Worm (Caenorhabditis elegans): ENCODE results near the gene rpap-2.

DNA sequence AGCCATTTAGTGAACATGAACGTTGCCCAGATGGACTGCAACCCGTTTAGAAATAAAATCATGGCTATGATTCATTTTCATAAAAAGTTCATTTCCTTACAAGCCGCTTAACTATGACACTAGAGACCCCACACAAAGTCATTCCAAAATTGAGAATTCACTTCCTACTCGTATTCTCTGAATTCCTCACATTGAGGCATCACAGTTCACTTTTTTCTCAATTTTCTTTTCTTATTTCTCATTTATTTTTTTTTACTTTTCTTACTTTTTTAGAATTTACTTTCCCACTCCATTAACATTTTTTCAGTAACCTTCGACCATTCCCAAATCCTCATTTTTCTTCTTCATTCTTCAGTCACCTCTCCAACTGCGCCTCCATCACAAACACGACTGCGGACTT, 23.4 kb upstream of the rpap-2 start, which contains the start of gene dhrr-1:
- TF ChIP-seq ama-1 (optimal IDR thresholded peaks at IDR 0.05) (no peak), ceh-36 (tag; optimal IDR thresholded peaks at IDR 0.05) (no peak), sea-1 (GFP tag; conservative IDR thresholded peaks at IDR 0.05) (no peak), flt-1 (GFP tag; IDR thresholded peaks at IDR 0.05) (no peak), hnd-1 (tag; optimal IDR thresholded peaks at IDR 0.05) (no peak), hmbx-1 (tag; optimal IDR thresholded peaks at IDR 0.05) (no peak), B0310.2 (tag; optimal IDR thresholded peaks at IDR 0.05) (no peak), tra-4 (tag; optimal IDR thresholded peaks at IDR 0.05) (no peak), tbx-37 (GFP tag; conservative IDR thresholded peaks at IDR 0.05) (no peak), tbx-11 (GFP tag; IDR thresholded peaks at IDR 0.05) (no peak), pes-1 (GFP tag; IDR thresholded peaks at IDR 0.05) (no peak), ceh-13 (GFP tag; optimal IDR thresholded peaks at IDR 0.05) (no peak)
